Fruit fly (Drosophila melanogaster): ENCODE results near the gene Sarm.
A peak's percentile ranks its signal among the peaks of the same experiment; 100 is the strongest.

The Sarm gene

dm6 chr3L:8063214-8064156 is at the start of gene Sarm (continued):
- TF ChIP-seq CG4282 (GFP tag; optimal IDR thresholded peaks at IDR 0.05) (no peak), MTF-1 (GFP tag; optimal IDR thresholded peaks at IDR 0.05; ENCODE audit: borderline replicate concordance) (no peak), Sox102F (GFP tag; optimal IDR thresholded peaks at IDR 0.05) (peak; percentile 39), klu (GFP tag; IDR thresholded peaks at IDR 0.05) (no peak), gsb-n (tag; optimal IDR thresholded peaks at IDR 0.05) (no peak), disco-r (GFP tag; optimal IDR thresholded peaks at IDR 0.05) (no peak), CG34422 (GFP tag; IDR thresholded peaks at IDR 0.05) (no peak; the same call in 2 of the 3 replicates), CG31388 (GFP tag; optimal IDR thresholded peaks at IDR 0.05) (no peak), Gug (GFP tag; IDR thresholded peaks at IDR 0.05) (no peak), Nf-YB (GFP tag; optimal IDR thresholded peaks at IDR 0.05) (peak; percentile 45), CG8924 (tag; optimal IDR thresholded peaks at IDR 0.05) (peak; percentile 58), eyg (GFP tag; optimal IDR thresholded peaks at IDR 0.05) (no peak), kay (GFP tag; optimal IDR thresholded peaks at IDR 0.05) (no peak), CG1529 (GFP tag; optimal IDR thresholded peaks at IDR 0.05) (peak; percentile 70), CG9817 (tag; optimal IDR thresholded peaks at IDR 0.05) (peak; percentile 27), danr (GFP tag; IDR thresholded peaks at IDR 0.05) (no peak), cad (GFP tag; optimal IDR thresholded peaks at IDR 0.05) (no peak), Ptx1 (GFP tag; IDR thresholded peaks at IDR 0.05) (no peak), Lim3 (GFP tag; IDR thresholded peaks at IDR 0.05) (no peak), HLHmδ (GFP tag; optimal IDR thresholded peaks at IDR 0.05) (no peak), CG30403 (GFP tag; optimal IDR thresholded peaks at IDR 0.05) (peak; percentile 63), CG14441 (GFP tag; IDR thresholded peaks at IDR 0.05) (no peak), dan (GFP tag; IDR thresholded peaks at IDR 0.05) (no peak), Dip3 (GFP tag; optimal IDR thresholded peaks at IDR 0.05) (no peak), exex (tag; optimal IDR thresholded peaks at IDR 0.05) (no peak), chif (GFP tag; optimal IDR thresholded peaks at IDR 0.05) (no peak), CG1832 (GFP tag; optimal IDR thresholded peaks at IDR 0.05) (no peak), CG16813 (GFP tag; IDR thresholded peaks at IDR 0.05; ENCODE audit: partially characterized antibody) (no peak), dmrt99B (tag; optimal IDR thresholded peaks at IDR 0.05) (peak; percentile 60), Aef1 (GFP tag; IDR thresholded peaks at IDR 0.05) (no peak), ftz-f1 (GFP tag; optimal IDR thresholded peaks at IDR 0.05) (peak; percentile 61), Ets65A (GFP tag) (no peak), pan (optimal IDR thresholded peaks at IDR 0.05) (no peak), pan (GFP tag; optimal IDR thresholded peaks at IDR 0.05 in 1 of 2, IDR thresholded peaks at IDR 0.05 in 1 of 2) (peak in 1 of 2 experiments; percentile 23), CG8089 (GFP tag; optimal IDR thresholded peaks at IDR 0.05) (no peak), vnd (GFP tag; IDR thresholded peaks at IDR 0.05; ENCODE audit: partially characterized antibody) (no peak), gcm (GFP tag; optimal IDR thresholded peaks at IDR 0.05) (peak; percentile 29), CG10147 (GFP tag; optimal IDR thresholded peaks at IDR 0.05) (peak; percentile 55), HLH3B (GFP tag; IDR thresholded peaks at IDR 0.05) (no peak; the same call in 1 of the 2 replicates), CG9437 (GFP tag; optimal IDR thresholded peaks at IDR 0.05) (peak; percentile 46), CG16863 (GFP tag; optimal IDR thresholded peaks at IDR 0.05) (peak; percentile 12), Bteb2 (GFP tag; optimal IDR thresholded peaks at IDR 0.05) (no peak), Hey (tag; optimal IDR thresholded peaks at IDR 0.05) (no peak), CG3995 (GFP tag; optimal IDR thresholded peaks at IDR 0.05) (no peak), zfh2 (GFP tag; optimal IDR thresholded peaks at IDR 0.05) (peak; percentile 17), CG10431 (GFP tag; optimal IDR thresholded peaks at IDR 0.05) (no peak), tll (GFP tag; optimal IDR thresholded peaks at IDR 0.05) (no peak), BtbVII (GFP tag; optimal IDR thresholded peaks at IDR 0.05) (peak; percentile 76), Med (GFP tag) (peak; percentile 79)

All from whole organism, embryonic.